Worm (Caenorhabditis elegans) whole organism, L1 larva: Measurements from ENCODE around the gene ceh-92.

Source experiments
- aly-2 ChIP-seq: fragments of 150-350 bp; optimal IDR thresholded peaks from 2 replicates; lab custom pipeline; 2014; ENCODE audit warnings: missing biosample characterization, missing genetic modification characterization
- dpl-1 ChIP-seq, 3 experiments: fragments of 150-350 bp in 2 of 3; sonication (generic microtip) in 1 of 3; optimal IDR thresholded peaks; 2 replicates each; lab custom pipeline; 2014 to 2017; ENCODE audit warnings: missing biosample characterization in 3 of 3, missing genetic modification characterization in 3 of 3, missing genetic modification reagents in 3 of 3
- fos-1 ChIP-seq: fragments of 150-350 bp; optimal IDR thresholded peaks from 2 replicates; lab custom pipeline; 2014; ENCODE audit warnings: missing biosample characterization, missing genetic modification characterization
- hlh-4 ChIP-seq: sonication (generic microtip); optimal IDR thresholded peaks from 2 replicates; lab custom pipeline; 2016; ENCODE audit warnings: mild to moderate bottlenecking, missing genetic modification characterization, missing compliant biosample characterization
- lsy-2 ChIP-seq, 2 experiments: fragments of 150-350 bp; optimal IDR thresholded peaks; 2 replicates each; lab custom pipeline; 2014; ENCODE audit warnings: missing biosample characterization in 2 of 2, missing genetic modification characterization in 2 of 2
- nhr-85 ChIP-seq: sonication (generic microtip); peaks from one replicate; lab custom pipeline; 2016; ENCODE audit warnings: missing genetic modification characterization, inconsistent platforms, missing compliant biosample characterization
- unc-98 ChIP-seq: fragments of 200-800 bp; sonication (Bioruptor generic); IDR thresholded peaks from 2 replicates; pipeline ENCODE4 v1.3.6; 2022; ENCODE audit warnings: missing genetic modification characterization, missing compliant biosample characterization

DNA sequence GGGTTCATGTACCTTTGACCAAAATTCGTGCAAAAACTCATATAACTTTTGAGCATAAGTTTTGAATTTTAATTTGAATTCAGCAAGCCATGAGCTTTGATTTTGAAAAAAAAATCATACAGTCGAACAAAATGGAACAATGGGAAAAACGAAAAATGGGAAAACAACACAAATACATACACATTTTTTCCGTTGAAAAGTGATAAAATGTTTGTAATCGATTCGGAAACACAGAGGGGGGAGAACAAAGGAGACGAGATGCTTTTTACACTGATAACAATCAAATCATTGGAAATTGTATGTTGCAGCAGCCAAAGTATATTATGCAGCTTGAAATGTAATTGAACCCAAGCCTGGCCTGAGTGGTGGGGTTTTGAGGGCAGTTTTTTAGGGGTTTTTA, 49.7 kb downstream of the ceh-92 start:
- TF ChIP-seq hlh-4 (tag; lab: Kevin White, UChicago) (no peak), fos-1 (tag; lab: Kevin White, UChicago) (no peak), aly-2 (tag; lab: Kevin White, UChicago) (no peak), nhr-85 (tag; lab: Kevin White, UChicago) (no peak), lsy-2 (tag; optimal IDR thresholded peaks at IDR 0.05; lab: Kevin White, UChicago) (no peak), dpl-1 (GFP tag; optimal IDR thresholded peaks at IDR 0.05; lab: Kevin White, UChicago) (no peak), unc-98 (GFP tag; lab: Robert Waterston, UW) (no peak)
